Worm (Caenorhabditis elegans) whole organism, mixed stage, embryonic: ENCODE results near the gene K02F6.7.

Source experiments
- drap-1 ChIP-seq: fragments of 200-800 bp; sonication (Bioruptor generic); optimal IDR thresholded peaks from 3 replicates; lab custom pipeline; 2018; ENCODE audit warnings: mild to moderate bottlenecking, missing genetic modification characterization, missing compliant biosample characterization
- lin-13 ChIP-seq: fragments of 150-350 bp; optimal IDR thresholded peaks from 2 replicates; lab custom pipeline; 2014; ENCODE audit warnings: missing biosample characterization, missing genetic modification characterization
- lin-32 ChIP-seq: fragments of 200-800 bp; sonication (Bioruptor generic); optimal IDR thresholded peaks from 2 replicates; lab custom pipeline; 2018; ENCODE audit warnings: mild to moderate bottlenecking, missing genetic modification characterization, missing compliant biosample characterization
- lsy-2 ChIP-seq: fragments of 150-350 bp; optimal IDR thresholded peaks from 2 replicates; lab custom pipeline; 2014; ENCODE audit warnings: missing biosample characterization, missing genetic modification characterization
- nhr-12 ChIP-seq: fragments of 150-350 bp; optimal IDR thresholded peaks from 2 replicates; lab custom pipeline; 2014; ENCODE audit warnings: missing biosample characterization, missing genetic modification characterization
- nhr-237 ChIP-seq: fragments of 150-350 bp; optimal IDR thresholded peaks from 2 replicates; lab custom pipeline; 2014; ENCODE audit warnings: missing biosample characterization, missing genetic modification characterization
- nhr-28 ChIP-seq: fragments of 150-350 bp; optimal IDR thresholded peaks from 2 replicates; lab custom pipeline; 2014; ENCODE audit warnings: missing biosample characterization, missing genetic modification characterization
- nhr-76 ChIP-seq: sonication (generic microtip); optimal IDR thresholded peaks from 2 replicates; lab custom pipeline; 2017; ENCODE audit warnings: missing biosample characterization, missing genetic modification characterization
- snpc-4 ChIP-seq: fragments of 150-350 bp; optimal IDR thresholded peaks from 2 replicates; lab custom pipeline; 2014; ENCODE audit warnings: missing biosample characterization, missing genetic modification characterization
- ztf-11 ChIP-seq: fragments of 150-350 bp; optimal IDR thresholded peaks from 2 replicates; lab custom pipeline; 2014; ENCODE audit warnings: missing biosample characterization, missing genetic modification characterization

ce11 chrII:2585493-2585892 lies 47.8 kb upstream of the K02F6.7 start, which contains the start of gene sri-36:
- TF ChIP-seq ztf-11 (tag; lab: Kevin White, UChicago) (no peak), lin-13 (no peak), lin-32 (no peak), nhr-76 (no peak), nhr-28 (tag; lab: Kevin White, UChicago) (no peak), nhr-237 (tag; lab: Kevin White, UChicago) (no peak), drap-1 (no peak), snpc-4 (tag; lab: Kevin White, UChicago) (no peak), nhr-12 (tag; lab: Kevin White, UChicago) (no peak), lsy-2 (tag; lab: Kevin White, UChicago) (no peak)
